Fruit fly (Drosophila melanogaster) whole organism, wandering third instar larva: ENCODE data around the gene tara.

Experiments
- CG32264 ChIP-seq: fragments of 200-800 bp; sonication (Bioruptor generic); optimal IDR thresholded peaks from 2 replicates; lab custom pipeline; 2016; ENCODE audit warnings: missing biosample characterization, missing genetic modification characterization
- CrebA ChIP-seq: fragments of 200-800 bp; sonication (Bioruptor generic); optimal IDR thresholded peaks from 2 replicates; lab custom pipeline; 2016; ENCODE audit warnings: missing biosample characterization, mild to moderate bottlenecking, missing genetic modification characterization, borderline replicate concordance
- Dfd ChIP-seq: fragments of >200 bp; optimal IDR thresholded peaks from 2 replicates; lab custom pipeline; 2017; ENCODE audit warnings: missing biosample characterization, missing genetic modification characterization
- HLH106 ChIP-seq: fragments of 200-800 bp; optimal IDR thresholded peaks from 3 replicates; lab custom pipeline; 2019; ENCODE audit warnings: missing biosample characterization, mild to moderate bottlenecking, missing genetic modification characterization, moderate library complexity
- Hnf4 ChIP-seq: fragments of 200-800 bp; sonication (Bioruptor generic); optimal IDR thresholded peaks from 2 replicates; lab custom pipeline; 2016; ENCODE audit warnings: missing biosample characterization, mild to moderate bottlenecking, missing genetic modification characterization
- Hr78 ChIP-seq: fragments of >200 bp; optimal IDR thresholded peaks from 2 replicates; lab custom pipeline; 2017; ENCODE audit warnings: missing biosample characterization, missing genetic modification characterization
- Hr83 ChIP-seq: fragments of 200-300 bp; sonication (Bioruptor generic); optimal IDR thresholded peaks from 2 replicates; lab custom pipeline; 2016; ENCODE audit warnings: missing biosample characterization, mild to moderate bottlenecking, missing genetic modification characterization, moderate library complexity; ENCODE audit not compliant: poor library complexity, severe bottlenecking
- Jra ChIP-seq: sonication (Bioruptor generic); optimal IDR thresholded peaks from 2 replicates; lab custom pipeline; 2016; ENCODE audit warnings: missing biosample characterization, missing genetic modification characterization
- Myc ChIP-seq: fragments of >200 bp; optimal IDR thresholded peaks from 2 replicates; lab custom pipeline; 2017
- N ChIP-seq: fragments of >200 bp; optimal IDR thresholded peaks from 2 replicates; lab custom pipeline; 2018; ENCODE audit warnings: missing biosample characterization, missing external identifiers, missing genetic modification characterization
- OdsH ChIP-seq: fragments of 200-800 bp; sonication (Bioruptor generic); optimal IDR thresholded peaks from 2 replicates; lab custom pipeline; 2016; ENCODE audit warnings: missing biosample characterization, mild to moderate bottlenecking, missing genetic modification characterization
- Rel ChIP-seq, 2 experiments: fragments of 200-800 bp; sonication (Bioruptor generic) in 1 of 2; optimal IDR thresholded peaks; 2 replicates in 1 of 2; 3 replicates in 1 of 2; lab custom pipeline; 2016 to 2019; ENCODE audit warnings: mild to moderate bottlenecking in 2 of 2, missing biosample characterization in 2 of 2, missing genetic modification characterization in 2 of 2, moderate library complexity in 1 of 2
- Sp1 ChIP-seq: fragments of 200-800 bp; sonication (Bioruptor generic); optimal IDR thresholded peaks from 3 replicates; lab custom pipeline; 2019; ENCODE audit warnings: missing biosample characterization, mild to moderate bottlenecking, missing genetic modification characterization, moderate library complexity
- Vsx2 ChIP-seq: fragments of 200-300, 225-300 bp; sonication (Bioruptor generic); optimal IDR thresholded peaks from 2 replicates; lab custom pipeline; 2018; ENCODE audit warnings: missing biosample characterization, missing genetic modification characterization; ENCODE audit not compliant: partially characterized antibody
- br ChIP-seq: fragments of 200-800 bp; sonication (Bioruptor generic); optimal IDR thresholded peaks from 2 replicates; lab custom pipeline; 2016; ENCODE audit warnings: missing biosample characterization, missing genetic modification characterization
- dl ChIP-seq, 2 experiments: fragments of 175-275, 200-275 bp in 1 of 2; fragments of 200-275 bp in 1 of 2; sonication (Bioruptor generic); optimal IDR thresholded peaks; lab custom pipeline; 2018; ENCODE audit warnings: mild to moderate bottlenecking in 2 of 2, missing biosample characterization in 2 of 2, missing genetic modification characterization in 2 of 2, moderate library complexity in 2 of 2; ENCODE audit not compliant: partially characterized antibody in 2 of 2, insufficient read depth in 1 of 2
- dmrt93B ChIP-seq: fragments of 200-800 bp; sonication (Bioruptor generic); optimal IDR thresholded peaks from 2 replicates; lab custom pipeline; 2018; ENCODE audit warnings: missing biosample characterization, mild to moderate bottlenecking, missing genetic modification characterization
- dsf ChIP-seq: sonication (Bioruptor generic); optimal IDR thresholded peaks from 2 replicates; lab custom pipeline; 2016; ENCODE audit warnings: missing biosample characterization, missing genetic modification characterization, borderline replicate concordance
- h ChIP-seq: fragments of 200-800 bp; sonication (Bioruptor generic); optimal IDR thresholded peaks from 3 replicates; lab custom pipeline; 2016; ENCODE audit warnings: missing biosample characterization, mild to moderate bottlenecking, missing genetic modification characterization
- jim ChIP-seq: fragments of 175-275, 200-325 bp; sonication (Bioruptor generic); optimal IDR thresholded peaks from 2 replicates; lab custom pipeline; 2016; ENCODE audit warnings: missing biosample characterization, mild to moderate bottlenecking, missing genetic modification characterization
- lola ChIP-seq: fragments of >200 bp; optimal IDR thresholded peaks from 2 replicates; lab custom pipeline; 2017; ENCODE audit warnings: missing biosample characterization, missing genetic modification characterization
- pan ChIP-seq: fragments of >200 bp; optimal IDR thresholded peaks from 2 replicates; lab custom pipeline; 2017
- psq ChIP-seq: fragments of 200-800 bp; sonication (Bioruptor generic); optimal IDR thresholded peaks from 3 replicates; lab custom pipeline; 2017; ENCODE audit warnings: missing biosample characterization, mild to moderate bottlenecking, missing genetic modification characterization, moderate library complexity
- sage ChIP-seq: fragments of 200-800 bp; sonication (Bioruptor generic); optimal IDR thresholded peaks from 2 replicates; lab custom pipeline; 2016; ENCODE audit warnings: missing biosample characterization, mild to moderate bottlenecking, missing genetic modification characterization
- sv ChIP-seq: fragments of 200-800 bp; sonication (Bioruptor generic); optimal IDR thresholded peaks from 3 replicates; lab custom pipeline; 2016; ENCODE audit warnings: missing biosample characterization, missing genetic modification characterization
- tai ChIP-seq: sonication (Bioruptor generic); optimal IDR thresholded peaks from 2 replicates; lab custom pipeline; 2016; ENCODE audit warnings: missing biosample characterization, missing genetic modification characterization
- woc ChIP-seq: sonication (Bioruptor generic); optimal IDR thresholded peaks from 2 replicates; lab custom pipeline; 2016; ENCODE audit warnings: missing biosample characterization, mild to moderate bottlenecking, missing genetic modification characterization

The tara gene

dm6 chr3R:16275329-16275728 is 49.9 kb downstream of the tara start:
- TF ChIP-seq Vsx2 (GFP tag; lab: Kevin White, UChicago) = no peak
- no peak for TF ChIP-seq dsf
- no peak for TF ChIP-seq Sp1 (GFP tag; lab: Kevin White, UChicago)

- TF ChIP-seq psq (no peak), woc (GFP tag; lab: Kevin White, UChicago) (no peak), CG32264 (GFP tag; lab: Kevin White, UChicago) (no peak), lola (GFP tag; lab: Kevin White, UChicago) (no peak), dmrt93B (GFP tag; lab: Kevin White, UChicago) (no peak), h (GFP tag; lab: Kevin White, UChicago) (no peak), sv (GFP tag; lab: Kevin White, UChicago) (no peak), jim (GFP tag; lab: Kevin White, UChicago) (no peak), dsf (no peak)
Measured at dm6 chr3R:16275890-16276619, 50.6 kb downstream of the tara start.

DNA sequence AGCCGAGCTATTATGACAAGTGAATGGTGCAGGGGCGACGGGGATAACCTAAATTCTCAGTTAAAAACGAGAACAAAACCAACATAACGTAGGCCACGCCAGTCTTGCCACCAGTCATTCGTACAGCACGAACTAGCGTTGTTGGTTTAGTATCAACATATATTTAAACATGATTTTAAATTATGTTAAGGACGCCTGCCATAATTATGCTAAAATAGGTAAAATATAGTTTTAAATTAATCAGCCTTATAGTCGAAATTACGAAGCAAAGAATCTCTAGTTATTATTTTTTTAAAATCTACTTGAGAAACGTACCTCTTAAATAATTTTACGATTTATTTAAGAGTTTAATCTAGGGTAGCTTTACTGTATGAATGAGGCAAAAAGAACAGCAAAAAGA is 51.5 kb downstream of the tara start:
- TF ChIP-seq pan (lab: Kevin White, UChicago) = no peak
- no peak for TF ChIP-seq Jra (GFP tag; lab: Kevin White, UChicago)
- no peak for TF ChIP-seq Myc (lab: Kevin White, UChicago)
- TF ChIP-seq Hr83 = no peak
- no peak for TF ChIP-seq sv (GFP tag; lab: Kevin White, UChicago)
- no peak for TF ChIP-seq tai (GFP tag; lab: Kevin White, UChicago)
- TF ChIP-seq br (GFP tag; lab: Kevin White, UChicago) = no peak
- no peak for TF ChIP-seq HLH106 (tag; lab: Kevin White, UChicago)
- no peak for TF ChIP-seq CrebA (GFP tag; lab: Kevin White, UChicago)
- TF ChIP-seq woc (GFP tag; lab: Kevin White, UChicago) = no peak
- no peak for TF ChIP-seq psq
- no peak for TF ChIP-seq Rel (GFP tag; optimal IDR thresholded peaks at IDR 0.05; lab: Kevin White, UChicago)
- TF ChIP-seq Rel (tag; optimal IDR thresholded peaks at IDR 0.05; lab: Kevin White, UChicago) = no peak
- no peak for TF ChIP-seq N (GFP tag; lab: Kevin White, UChicago)

dm6 chr3R:16277543-16277942 is 52.1 kb downstream of the tara start:
- TF ChIP-seq sage (GFP tag; lab: Kevin White, UChicago) (no peak), Dfd (GFP tag; lab: Kevin White, UChicago) (no peak), dl (GFP tag; optimal IDR thresholded peaks at IDR 0.05; lab: Kevin White, UChicago; ENCODE audit: insufficient read depth in 1 of 2, partially characterized antibody in 2 of 2) (no peak), tai (GFP tag; lab: Kevin White, UChicago) (no peak), br (GFP tag; lab: Kevin White, UChicago) (no peak)

- TF ChIP-seq dsf (no peak), HLH106 (tag; lab: Kevin White, UChicago) (no peak), Hnf4 (no peak), CG32264 (GFP tag; lab: Kevin White, UChicago) (no peak), h (GFP tag; lab: Kevin White, UChicago) (no peak), Hr78 (no peak), OdsH (GFP tag; lab: Kevin White, UChicago) (no peak), tai (GFP tag; lab: Kevin White, UChicago) (no peak)
Measured at dm6 chr3R:16279382-16279932, 54.0 kb downstream of the tara start.
